Fruit fly (Drosophila melanogaster) whole organism, embryonic: Measurements from ENCODE around the gene Ir94a.

Experiments used
- CG10274 ChIP-seq: fragments of 200-800 bp; sonication (Bioruptor generic); optimal IDR thresholded peaks from 3 replicates; lab custom pipeline; 2017; ENCODE audit warnings: missing biosample characterization, mild to moderate bottlenecking, missing genetic modification characterization
- CG10959 ChIP-seq: fragments of 200-800 bp; sonication (Bioruptor generic); IDR thresholded peaks from 2 replicates; pipeline ENCODE4 v1.3.6; 2022; ENCODE audit warnings: missing biosample characterization, missing genetic modification characterization
- CG10979 ChIP-seq: fragments of 200-800 bp; sonication (Bioruptor generic); optimal IDR thresholded peaks from 2 replicates; lab custom pipeline; 2018; ENCODE audit warnings: missing biosample characterization, mild to moderate bottlenecking, missing genetic modification characterization, moderate library complexity
- CG11695 ChIP-seq: fragments of 200-800 bp; sonication (Bioruptor generic); IDR thresholded peaks from 3 replicates; pipeline ENCODE4 v1.3.6; 2022; ENCODE audit warnings: missing biosample characterization, missing genetic modification characterization
- CG16779 ChIP-seq: fragments of 200-800 bp; sonication (Bioruptor generic); IDR thresholded peaks from 2 replicates; pipeline ENCODE4 v1.3.6; 2022; ENCODE audit warnings: missing biosample characterization, missing genetic modification characterization
- CG18011 ChIP-seq: fragments of 200-800 bp; sonication (Bioruptor generic); optimal IDR thresholded peaks from 2 replicates; lab custom pipeline; 2017; ENCODE audit warnings: missing biosample characterization, missing genetic modification characterization, mild to moderate bottlenecking, moderate library complexity, missing genotype
- CG2116 ChIP-seq: fragments of 200-800 bp; sonication (Bioruptor generic); optimal IDR thresholded peaks from 3 replicates; lab custom pipeline; 2018; ENCODE audit warnings: missing biosample characterization, mild to moderate bottlenecking, missing genetic modification characterization
- CG33213 ChIP-seq: fragments of 200-800 bp; sonication (Bioruptor generic); optimal IDR thresholded peaks from 3 replicates; lab custom pipeline; 2016; ENCODE audit warnings: missing biosample characterization, missing genetic modification characterization
- CG3726 ChIP-seq: fragments of 200-800 bp; sonication (Bioruptor generic); IDR thresholded peaks from 3 replicates; pipeline ENCODE4, ENCODE4 v1.3.6; 2022; ENCODE audit warnings: missing biosample characterization, missing genetic modification characterization
- CG4424 ChIP-seq: fragments of 200-800 bp; sonication (Bioruptor generic); optimal IDR thresholded peaks from 3 replicates; lab custom pipeline; 2016; ENCODE audit warnings: missing biosample characterization, missing genetic modification characterization
- CG4617 ChIP-seq: fragments of 200-800 bp; sonication (Bioruptor generic); optimal IDR thresholded peaks from 3 replicates; lab custom pipeline; 2016; ENCODE audit warnings: missing biosample characterization, missing genetic modification characterization, borderline replicate concordance
- CG4820 ChIP-seq: fragments of 200-800 bp; sonication (Bioruptor generic); optimal IDR thresholded peaks from 3 replicates; lab custom pipeline; 2016; ENCODE audit warnings: missing biosample characterization, missing genetic modification characterization
- CG8089 ChIP-seq: fragments of 200-800 bp; sonication (Bioruptor generic); optimal IDR thresholded peaks from 3 replicates; lab custom pipeline; 2016; ENCODE audit warnings: missing biosample characterization, missing genetic modification characterization
- CG8478 ChIP-seq: fragments of >200 bp; optimal IDR thresholded peaks from 2 replicates; lab custom pipeline; 2018
- CG9797 ChIP-seq: fragments of 200-800 bp; sonication (Bioruptor generic); optimal IDR thresholded peaks from 3 replicates; lab custom pipeline; 2018; ENCODE audit warnings: missing biosample characterization, mild to moderate bottlenecking, missing genetic modification characterization
- Chrac-16 ChIP-seq: fragments of 200-800 bp; sonication (Bioruptor generic); optimal IDR thresholded peaks from 3 replicates; lab custom pipeline; 2016; ENCODE audit warnings: missing biosample characterization, missing genetic modification characterization
- E2f2 ChIP-seq: fragments of 200-800 bp; sonication (Bioruptor generic); IDR thresholded peaks from 2 replicates; pipeline ENCODE4 v1.3.6; 2022; ENCODE audit warnings: missing biosample characterization, missing genetic modification characterization
- Fer1 ChIP-seq: fragments of 200-800 bp; sonication (Bioruptor generic); optimal IDR thresholded peaks from 2 replicates; lab custom pipeline; 2017; ENCODE audit warnings: missing biosample characterization, mild to moderate bottlenecking, missing genetic modification characterization
- Gug ChIP-seq: fragments of 200-800 bp; sonication (Bioruptor generic); IDR thresholded peaks from 4 replicates; pipeline ENCODE4 v1.3.6; 2022; ENCODE audit warnings: missing biosample characterization, missing genetic modification characterization
- HLH4C ChIP-seq: fragments of 200-800 bp; sonication (Bioruptor generic); IDR thresholded peaks from 3 replicates; pipeline ENCODE4 v1.3.6; 2022; ENCODE audit warnings: missing biosample characterization, missing genetic modification characterization; ENCODE audit not compliant: partially characterized antibody
- HLH54F ChIP-seq: fragments of 200-800 bp; sonication (Bioruptor generic); optimal IDR thresholded peaks from 3 replicates; lab custom pipeline; 2016; ENCODE audit warnings: missing biosample characterization, missing genetic modification characterization
- HLHmδ ChIP-seq: fragments of 200-800 bp; sonication (Bioruptor generic); optimal IDR thresholded peaks from 2 replicates; lab custom pipeline; 2018; ENCODE audit warnings: missing biosample characterization, mild to moderate bottlenecking, missing genetic modification characterization, moderate library complexity
- Hand ChIP-seq: fragments of 200-800 bp; sonication (Bioruptor generic); optimal IDR thresholded peaks from 2 replicates; lab custom pipeline; 2017; ENCODE audit warnings: mild to moderate bottlenecking, missing biosample characterization, missing genetic modification reagents, missing genetic modification characterization
- Hr3 ChIP-seq: fragments of 200-800 bp; sonication (Bioruptor generic); optimal IDR thresholded peaks from 3 replicates; lab custom pipeline; 2016; ENCODE audit warnings: missing biosample characterization, missing genetic modification characterization
- Hr51 ChIP-seq, 2 experiments: fragments of 200-800 bp; sonication (Bioruptor generic); optimal IDR thresholded peaks; 2 replicates in 1 of 2; 3 replicates in 1 of 2; lab custom pipeline; 2016 to 2018; ENCODE audit warnings: missing biosample characterization in 2 of 2, missing genetic modification characterization in 2 of 2, mild to moderate bottlenecking in 1 of 2, moderate library complexity in 1 of 2
- Hr78 ChIP-seq, 2 experiments: fragments of 200-800 bp in 1 of 2; fragments of >200 bp in 1 of 2; sonication (Bioruptor generic) in 1 of 2; optimal IDR thresholded peaks; 2 replicates each; lab custom pipeline; 2017 to 2019; ENCODE audit warnings: missing biosample characterization in 2 of 2, missing genetic modification characterization in 2 of 2, mild to moderate bottlenecking in 1 of 2, moderate library complexity in 1 of 2
- Myb ChIP-seq: fragments of 200-800 bp; sonication (Bioruptor generic); optimal IDR thresholded peaks from 2 replicates; lab custom pipeline; 2016; ENCODE audit warnings: missing biosample characterization, missing genetic modification characterization
- Nf-YB ChIP-seq: fragments of 200-800 bp; sonication (Bioruptor generic); optimal IDR thresholded peaks from 3 replicates; lab custom pipeline; 2019; ENCODE audit warnings: missing biosample characterization, mild to moderate bottlenecking, missing genetic modification characterization, moderate library complexity
- Rx ChIP-seq: fragments of 200-800 bp; sonication (Bioruptor generic); IDR thresholded peaks from 2 replicates; pipeline ENCODE4 v1.3.6; 2022; ENCODE audit warnings: missing biosample characterization, missing genetic modification characterization
- Trl ChIP-seq, 3 experiments: fragments of >200 bp in 2 of 3; fragments of 200-800 bp in 1 of 3; sonication (Bioruptor generic) in 1 of 3; optimal IDR thresholded peaks; 2 replicates in 1 of 3; 3 replicates in 2 of 3; lab custom pipeline; 2016 to 2017; ENCODE audit warnings: missing biosample characterization in 1 of 3, missing genetic modification characterization in 1 of 3
- YL-1 ChIP-seq: fragments of 200-800 bp; sonication (Bioruptor generic); optimal IDR thresholded peaks from 3 replicates; lab custom pipeline; 2017; ENCODE audit warnings: missing biosample characterization, mild to moderate bottlenecking, missing genetic modification characterization
- btn ChIP-seq: fragments of 200-800 bp; sonication (Bioruptor generic); optimal IDR thresholded peaks from 2 replicates; lab custom pipeline; 2016; ENCODE audit warnings: missing biosample characterization, missing genetic modification characterization
- cas ChIP-seq: fragments of 200-800 bp; sonication (Bioruptor generic); IDR thresholded peaks from 2 replicates; pipeline ENCODE4 v1.3.6; 2022; ENCODE audit warnings: missing biosample characterization, missing genetic modification characterization
- caup ChIP-seq: fragments of 200-800 bp; sonication (Bioruptor generic); optimal IDR thresholded peaks from 3 replicates; lab custom pipeline; 2017; ENCODE audit warnings: missing biosample characterization, mild to moderate bottlenecking, missing genetic modification characterization, moderate library complexity; ENCODE audit not compliant: severe bottlenecking
- dan ChIP-seq: fragments of 200-800 bp; sonication (Bioruptor generic); IDR thresholded peaks from 2 replicates; pipeline ENCODE4 v1.3.6; 2022; ENCODE audit warnings: missing biosample characterization, missing genetic modification characterization
- gcm ChIP-seq: fragments of 200-800 bp; sonication (Bioruptor generic); optimal IDR thresholded peaks from 2 replicates; lab custom pipeline; 2019; ENCODE audit warnings: missing biosample characterization, mild to moderate bottlenecking, missing genetic modification characterization, moderate library complexity
- ham ChIP-seq: fragments of 200-800 bp; sonication (Bioruptor generic); IDR thresholded peaks from 2 replicates; pipeline ENCODE4 v1.3.6; 2022; ENCODE audit warnings: missing biosample characterization, missing genetic modification characterization
- lbe ChIP-seq: fragments of 200-800 bp; sonication (Bioruptor generic); optimal IDR thresholded peaks from 2 replicates; lab custom pipeline; 2016; ENCODE audit warnings: missing biosample characterization, mild to moderate bottlenecking, missing genetic modification characterization
- nerfin-2 ChIP-seq: fragments of 200-800 bp; sonication (Bioruptor generic); IDR thresholded peaks from 2 replicates; pipeline ENCODE4 v1.3.6; 2022; ENCODE audit warnings: missing biosample characterization, missing genetic modification characterization; ENCODE audit not compliant: partially characterized antibody
- pros ChIP-seq: fragments of 200-800 bp; sonication (Bioruptor generic); optimal IDR thresholded peaks from 3 replicates; lab custom pipeline; 2019; ENCODE audit warnings: missing biosample characterization, mild to moderate bottlenecking, missing genetic modification characterization, moderate library complexity
- ranshi ChIP-seq: fragments of 200-800 bp; sonication (Bioruptor generic); IDR thresholded peaks from 2 replicates; pipeline ENCODE4 v1.3.6; 2022; ENCODE audit warnings: missing biosample characterization, missing genetic modification characterization
- rib ChIP-seq: fragments of 200-800 bp; sonication (Bioruptor generic); IDR thresholded peaks from 2 replicates; pipeline ENCODE4 v1.3.6; 2022; ENCODE audit warnings: missing biosample characterization, missing genetic modification characterization
- sens ChIP-seq: fragments of 200-800 bp; sonication (Bioruptor generic); peaks from one replicate; lab custom pipeline; 2016; ENCODE audit warnings: missing biosample characterization, missing genetic modification characterization
- shn ChIP-seq: fragments of 200-800 bp; sonication (Bioruptor generic); optimal IDR thresholded peaks from 3 replicates; lab custom pipeline; 2016; ENCODE audit warnings: missing biosample characterization, missing genetic modification characterization
- so ChIP-seq: fragments of 200-800 bp; sonication (Bioruptor generic); IDR thresholded peaks from 3 replicates; pipeline ENCODE4 v1.3.6; 2022; ENCODE audit warnings: missing biosample characterization, missing genetic modification characterization
- tll ChIP-seq, 2 experiments: fragments of 200-800 bp in 1 of 2; fragments of >200 bp in 1 of 2; sonication (Bioruptor generic) in 1 of 2; optimal IDR thresholded peaks; 2 replicates each; lab custom pipeline; 2017 to 2019; ENCODE audit warnings: missing biosample characterization in 2 of 2, missing genetic modification characterization in 2 of 2, mild to moderate bottlenecking in 1 of 2, moderate library complexity in 1 of 2
- zen2 ChIP-seq: fragments of 200-800 bp; sonication (Bioruptor generic); IDR thresholded peaks from 3 replicates; pipeline ENCODE4 v1.3.6; 2022; ENCODE audit warnings: missing biosample characterization, missing genetic modification characterization; ENCODE audit not compliant: partially characterized antibody

Ir94a gene

dm6 chr3R:22145425-22146411, 32.5 kb downstream of the Ir94a start (continued):
- TF ChIP-seq CG33213 (peak; percentile 69), sens (GFP tag; lab: Kevin White, UChicago) (peak; percentile 98), CG16779 (GFP tag; lab: Robert Waterston, UW) (no peak), CG18011 (GFP tag; lab: Kevin White, UChicago) (peak; percentile 5), nerfin-2 (GFP tag; lab: Robert Waterston, UW) (no peak), CG4617 (peak; percentile 14), YL-1 (peak; percentile 3), pros (GFP tag; lab: Kevin White, UChicago) (no peak), Trl (optimal IDR thresholded peaks at IDR 0.05; lab: Kevin White, UChicago) (no peak), Trl (GFP tag; optimal IDR thresholded peaks at IDR 0.05; lab: Kevin White, UChicago) (peak; percentile 73), btn (GFP tag; lab: Kevin White, UChicago) (peak; percentile 46), so (GFP tag; lab: Robert Waterston, UW) (peak; percentile 78; the same call in 2 of the 3 replicates), shn (GFP tag; lab: Kevin White, UChicago) (peak; percentile 61), CG3726 (GFP tag; lab: Robert Waterston, UW) (peak; percentile 62; the same call in 1 of the 3 replicates), cas (no peak), Gug (GFP tag; lab: Robert Waterston, UW) (peak; percentile 79; the same call in 3 of the 4 replicates), zen2 (no peak), Fer1 (peak; percentile 47), Hand (GFP tag; lab: Kevin White, UChicago) (no peak), Myb (GFP tag; lab: Kevin White, UChicago) (no peak), lbe (GFP tag; lab: Kevin White, UChicago) (no peak), CG2116 (GFP tag; lab: Kevin White, UChicago) (no peak), CG10959 (GFP tag; lab: Robert Waterston, UW) (peak; percentile 81), CG4820 (peak; percentile 63), Nf-YB (GFP tag; lab: Kevin White, UChicago) (peak; percentile 57), Chrac-16 (GFP tag; lab: Kevin White, UChicago) (peak; percentile 59), CG9797 (no peak), CG8478 (lab: Kevin White, UChicago) (no peak), rib (no peak), Hr51 (GFP tag; optimal IDR thresholded peaks at IDR 0.05; lab: Kevin White, UChicago) (peak in 1 of 2 experiments; percentile 63), ranshi (GFP tag; lab: Robert Waterston, UW) (peak; percentile 85; the same call in 1 of the 2 replicates), CG4424 (peak; percentile 76), tll (GFP tag; optimal IDR thresholded peaks at IDR 0.05; lab: Kevin White, UChicago) (peak in 1 of 2 experiments; percentile 81), HLH4C (GFP tag; lab: Robert Waterston, UW) (no peak), CG10979 (tag; lab: Kevin White, UChicago) (peak; percentile 89), Hr78 (GFP tag; optimal IDR thresholded peaks at IDR 0.05; lab: Kevin White, UChicago) (peak in 1 of 2 experiments; percentile 95), CG11695 (GFP tag; lab: Robert Waterston, UW) (peak; percentile 70; the same call in 2 of the 3 replicates), caup (peak; percentile 23), gcm (GFP tag; lab: Kevin White, UChicago) (peak; percentile 58), Rx (GFP tag; lab: Robert Waterston, UW) (peak; percentile 77), CG10274 (GFP tag; lab: Kevin White, UChicago) (peak; percentile 59), E2f2 (GFP tag; lab: Robert Waterston, UW) (peak; percentile 61), HLH54F (peak; percentile 53), ham (no peak), Hr3 (peak; percentile 70), HLHmδ (peak; percentile 67), dan (GFP tag; lab: Robert Waterston, UW) (peak; percentile 65), CG8089 (peak; percentile 25)
